Fruit fly (Drosophila melanogaster) whole organism, embryonic: ENCODE data around the gene Tim9b.

Experiments used
- Abd-B ChIP-seq: fragments of 200-800 bp; sonication (Bioruptor generic); optimal IDR thresholded peaks from 2 replicates; lab custom pipeline; 2018; ENCODE audit warnings: missing biosample characterization, mild to moderate bottlenecking, missing genetic modification characterization, moderate library complexity
- Aef1 ChIP-seq: fragments of 200-800 bp; sonication (Bioruptor generic); IDR thresholded peaks from 3 replicates; pipeline ENCODE4 v1.3.6; 2022; ENCODE audit warnings: missing biosample characterization, missing genetic modification characterization
- CG10147 ChIP-seq: fragments of 200-800 bp; sonication (Bioruptor generic); optimal IDR thresholded peaks from 2 replicates; lab custom pipeline; 2019; ENCODE audit warnings: missing biosample characterization, mild to moderate bottlenecking, missing genetic modification characterization, moderate library complexity
- CG10274 ChIP-seq: fragments of 200-800 bp; sonication (Bioruptor generic); optimal IDR thresholded peaks from 3 replicates; lab custom pipeline; 2017; ENCODE audit warnings: missing biosample characterization, mild to moderate bottlenecking, missing genetic modification characterization
- CG10321 ChIP-seq: fragments of 200-800 bp; sonication (Bioruptor generic); IDR thresholded peaks from 2 replicates; pipeline ENCODE4 v1.3.6; 2022; ENCODE audit warnings: missing biosample characterization, missing genetic modification characterization
- CG12744 ChIP-seq: fragments of 200-800 bp; sonication (Bioruptor generic); optimal IDR thresholded peaks from 2 replicates; lab custom pipeline; 2016; ENCODE audit warnings: missing biosample characterization, missing genetic modification characterization
- CG12769 ChIP-seq: fragments of 200-800 bp; sonication (Bioruptor generic); optimal IDR thresholded peaks from 2 replicates; lab custom pipeline; 2019; ENCODE audit warnings: missing biosample characterization, mild to moderate bottlenecking, missing genetic modification characterization, moderate library complexity
- CG14860 ChIP-seq: fragments of 200-800 bp; sonication (Bioruptor generic); IDR thresholded peaks from 3 replicates; pipeline ENCODE4 v1.3.6; 2022; ENCODE audit warnings: missing biosample characterization, missing genetic modification characterization; ENCODE audit not compliant: partially characterized antibody
- CG15514 ChIP-seq: fragments of 200-800 bp; sonication (Bioruptor generic); optimal IDR thresholded peaks from 3 replicates; lab custom pipeline; 2017; ENCODE audit warnings: missing biosample characterization, missing genetic modification characterization, mild to moderate bottlenecking, moderate library complexity, missing genetic modification reagents
- CG17802 ChIP-seq: fragments of 200-800 bp; sonication (Bioruptor generic); optimal IDR thresholded peaks from 2 replicates; lab custom pipeline; 2018; ENCODE audit warnings: missing biosample characterization, mild to moderate bottlenecking, missing genetic modification characterization, moderate library complexity
- CG17912 ChIP-seq: fragments of 200-800 bp; sonication (Bioruptor generic); optimal IDR thresholded peaks from 2 replicates; lab custom pipeline; 2018; ENCODE audit warnings: missing biosample characterization, mild to moderate bottlenecking, missing genetic modification characterization
- CG18011 ChIP-seq: fragments of 200-800 bp; sonication (Bioruptor generic); optimal IDR thresholded peaks from 2 replicates; lab custom pipeline; 2017; ENCODE audit warnings: missing biosample characterization, missing genetic modification characterization, mild to moderate bottlenecking, moderate library complexity, missing genotype
- CG1832 ChIP-seq: fragments of 200-800 bp; sonication (Bioruptor generic); optimal IDR thresholded peaks from 2 replicates; lab custom pipeline; 2017; ENCODE audit warnings: missing biosample characterization, mild to moderate bottlenecking, missing genetic modification characterization, inconsistent platforms
- CG2889 ChIP-seq: fragments of 200-800 bp; sonication (Bioruptor generic); IDR thresholded peaks from 3 replicates; pipeline ENCODE4 v1.3.6; 2022; ENCODE audit warnings: missing biosample characterization, missing genetic modification characterization
- CG34376 ChIP-seq: fragments of 200-800 bp; sonication (Bioruptor generic); optimal IDR thresholded peaks from 2 replicates; lab custom pipeline; 2018; ENCODE audit warnings: missing biosample characterization, mild to moderate bottlenecking, missing genetic modification characterization
- CG42726 ChIP-seq: fragments of 200-800 bp; sonication (Bioruptor generic); IDR thresholded peaks from 2 replicates; pipeline ENCODE4 v1.3.6; 2022; ENCODE audit warnings: missing biosample characterization, missing genetic modification characterization; ENCODE audit not compliant: partially characterized antibody
- CG43689 ChIP-seq: fragments of 200-800 bp; sonication (Bioruptor generic); IDR thresholded peaks from 2 replicates; pipeline ENCODE4 v1.3.6; 2022; ENCODE audit warnings: missing biosample characterization, missing genetic modification characterization
- CG4424 ChIP-seq: fragments of 200-800 bp; sonication (Bioruptor generic); optimal IDR thresholded peaks from 3 replicates; lab custom pipeline; 2016; ENCODE audit warnings: missing biosample characterization, missing genetic modification characterization
- CG4730 ChIP-seq: fragments of 200-800 bp; sonication (Bioruptor generic); IDR thresholded peaks from 2 replicates; pipeline ENCODE4 v1.3.6; 2022; ENCODE audit warnings: missing biosample characterization, missing genetic modification characterization
- CG7271 ChIP-seq: fragments of 200-800 bp; sonication (Bioruptor generic); optimal IDR thresholded peaks from 2 replicates; lab custom pipeline; 2018; ENCODE audit warnings: missing biosample characterization, mild to moderate bottlenecking, missing genetic modification characterization, moderate library complexity
- CG7372 ChIP-seq: fragments of 200-800 bp; sonication (Bioruptor generic); IDR thresholded peaks from 2 replicates; pipeline ENCODE4 v1.3.6; 2022; ENCODE audit warnings: missing biosample characterization, missing genetic modification characterization
- CG8388 ChIP-seq: fragments of 200-800 bp; sonication (Bioruptor generic); optimal IDR thresholded peaks from 2 replicates; lab custom pipeline; 2019; ENCODE audit warnings: missing biosample characterization, mild to moderate bottlenecking, missing genetic modification characterization, moderate library complexity
- CHES-1-like ChIP-seq: fragments of 200-800 bp; sonication (Bioruptor generic); optimal IDR thresholded peaks from 2 replicates; lab custom pipeline; 2016; ENCODE audit warnings: missing biosample characterization, missing genetic modification characterization
- Chrac-16 ChIP-seq: fragments of 200-800 bp; sonication (Bioruptor generic); optimal IDR thresholded peaks from 3 replicates; lab custom pipeline; 2016; ENCODE audit warnings: missing biosample characterization, missing genetic modification characterization
- Dip2 ChIP-seq: fragments of 200-800 bp; sonication (Bioruptor generic); IDR thresholded peaks from 2 replicates; pipeline ENCODE4 v1.3.6; 2022; ENCODE audit warnings: missing biosample characterization, missing genetic modification characterization
- GATAe ChIP-seq: fragments of 200-800 bp; sonication (Bioruptor generic); conservative IDR thresholded peaks from 2 replicates; pipeline ENCODE4 v1.3.6; 2022; ENCODE audit warnings: missing biosample characterization, missing genetic modification characterization
- HmgZ ChIP-seq: fragments of 200-800 bp; sonication (Bioruptor generic); optimal IDR thresholded peaks from 2 replicates; lab custom pipeline; 2018; ENCODE audit warnings: missing biosample characterization, mild to moderate bottlenecking, missing genetic modification characterization
- Hr78 ChIP-seq, 2 experiments: fragments of 200-800 bp in 1 of 2; fragments of >200 bp in 1 of 2; sonication (Bioruptor generic) in 1 of 2; optimal IDR thresholded peaks; 2 replicates each; lab custom pipeline; 2017 to 2019; ENCODE audit warnings: missing biosample characterization in 2 of 2, missing genetic modification characterization in 2 of 2, mild to moderate bottlenecking in 1 of 2, moderate library complexity in 1 of 2
- Kr ChIP-seq: fragments of 200-800 bp; sonication (Bioruptor generic); optimal IDR thresholded peaks from 2 replicates; lab custom pipeline; 2017; ENCODE audit warnings: missing biosample characterization, mild to moderate bottlenecking, missing genetic modification characterization
- Lpt ChIP-seq: fragments of >200 bp; optimal IDR thresholded peaks from 2 replicates; lab custom pipeline; 2018; ENCODE audit warnings: missing biosample characterization, missing genetic modification characterization
- Max ChIP-seq: fragments of 200-800 bp; sonication (Bioruptor generic); optimal IDR thresholded peaks from 2 replicates; lab custom pipeline; 2016; ENCODE audit warnings: missing biosample characterization, mild to moderate bottlenecking, missing genetic modification characterization
- Ravus ChIP-seq: fragments of 200-800 bp; sonication (Bioruptor generic); IDR thresholded peaks from 2 replicates; pipeline ENCODE4 v1.3.6; 2022; ENCODE audit warnings: missing biosample characterization, missing genetic modification characterization
- Rx ChIP-seq: fragments of 200-800 bp; sonication (Bioruptor generic); IDR thresholded peaks from 2 replicates; pipeline ENCODE4 v1.3.6; 2022; ENCODE audit warnings: missing biosample characterization, missing genetic modification characterization
- ap ChIP-seq: fragments of 200-800 bp; sonication (Bioruptor generic); IDR thresholded peaks from 2 replicates; pipeline ENCODE4 v1.3.6; 2022; ENCODE audit warnings: missing biosample characterization, missing genetic modification characterization
- ash1 ChIP-seq: fragments of 200-800 bp; sonication (Bioruptor generic); optimal IDR thresholded peaks from 2 replicates; lab custom pipeline; 2018; ENCODE audit warnings: missing biosample characterization, mild to moderate bottlenecking, missing genetic modification characterization
- ato ChIP-seq: fragments of 200-800 bp; sonication (Bioruptor generic); IDR thresholded peaks from 2 replicates; pipeline ENCODE4 v1.3.6; 2022; ENCODE audit warnings: missing biosample characterization, missing genetic modification characterization; ENCODE audit not compliant: partially characterized antibody
- croc ChIP-seq: fragments of 200-800 bp; sonication (Bioruptor generic); conservative IDR thresholded peaks from 3 replicates; pipeline ENCODE4 v1.3.6; 2022; ENCODE audit warnings: missing biosample characterization, missing genetic modification characterization
- da ChIP-seq: fragments of 200-800 bp; sonication (Bioruptor generic); optimal IDR thresholded peaks from 2 replicates; lab custom pipeline; 2016; ENCODE audit warnings: missing biosample characterization, missing genetic modification characterization
- dimm ChIP-seq: fragments of 200-800 bp; sonication (Bioruptor generic); IDR thresholded peaks from 2 replicates; pipeline ENCODE4 v1.3.6; 2022; ENCODE audit warnings: missing biosample characterization, missing genetic modification characterization
- ewg ChIP-seq: fragments of 200-800 bp; sonication (Bioruptor generic); optimal IDR thresholded peaks from 3 replicates; lab custom pipeline; 2017; ENCODE audit warnings: mild to moderate bottlenecking, missing biosample characterization, missing genetic modification reagents, missing genetic modification characterization
- gcm2 ChIP-seq: fragments of 200-800 bp; sonication (Bioruptor generic); optimal IDR thresholded peaks from 2 replicates; lab custom pipeline; 2016; ENCODE audit warnings: missing biosample characterization, missing genetic modification characterization
- hbn ChIP-seq: fragments of 200-800 bp; sonication (Bioruptor generic); IDR thresholded peaks from 2 replicates; pipeline ENCODE4 v1.3.6; 2022; ENCODE audit warnings: missing biosample characterization, missing genetic modification characterization; ENCODE audit not compliant: partially characterized antibody
- jumu ChIP-seq: fragments of 200-800 bp; sonication (Bioruptor generic); optimal IDR thresholded peaks from 3 replicates; lab custom pipeline; 2016; ENCODE audit warnings: missing biosample characterization, missing genetic modification characterization
- pzg ChIP-seq: fragments of 200-800 bp; sonication (Bioruptor generic); optimal IDR thresholded peaks from 3 replicates; lab custom pipeline; 2018; ENCODE audit warnings: missing biosample characterization, mild to moderate bottlenecking, missing genetic modification characterization, moderate library complexity
- row ChIP-seq: fragments of 200-800 bp; sonication (Bioruptor generic); IDR thresholded peaks from 3 replicates; pipeline ENCODE4 v1.3.6; 2022; ENCODE audit warnings: missing biosample characterization, missing genetic modification characterization
- tna ChIP-seq: fragments of 200-800 bp; sonication (Bioruptor generic); IDR thresholded peaks from 2 replicates; pipeline ENCODE4 v1.3.6; 2022; ENCODE audit warnings: missing biosample characterization, missing genetic modification characterization; ENCODE audit not compliant: partially characterized antibody
- twi ChIP-seq: fragments of 200-800 bp; optimal IDR thresholded peaks from 2 replicates; lab custom pipeline; 2019; ENCODE audit warnings: missing biosample characterization, mild to moderate bottlenecking, missing genetic modification characterization, moderate library complexity
- wek ChIP-seq: fragments of 200-800 bp; sonication (Bioruptor generic); optimal IDR thresholded peaks from 3 replicates; lab custom pipeline; 2018; ENCODE audit warnings: missing biosample characterization, mild to moderate bottlenecking, missing genetic modification characterization, moderate library complexity
- zf30C ChIP-seq: fragments of 200-800 bp; sonication (Bioruptor generic); optimal IDR thresholded peaks from 3 replicates; lab custom pipeline; 2018; ENCODE audit warnings: missing biosample characterization, mild to moderate bottlenecking, missing genetic modification characterization
- zfh1 ChIP-seq: fragments of 200-800 bp; sonication (Bioruptor generic); IDR thresholded peaks from 3 replicates; pipeline ENCODE4 v1.3.6; 2022; ENCODE audit warnings: missing biosample characterization, missing genetic modification characterization

Tim9b gene

dm6 chrX:19603953-19604352, 14.4 kb downstream of the Tim9b start (continued):
- TF ChIP-seq CG42726 (GFP tag; lab: Robert Waterston, UW) (no peak), CG12769 (peak; percentile 94), Max (GFP tag; lab: Kevin White, UChicago) (peak; percentile 52), CG7372 (GFP tag; lab: Robert Waterston, UW) (peak; percentile 59), twi (tag; lab: Kevin White, UChicago) (no peak), HmgZ (tag; lab: Kevin White, UChicago) (peak; percentile 76), GATAe (GFP tag; lab: Robert Waterston, UW) (no peak), CG8388 (GFP tag; lab: Kevin White, UChicago) (peak; percentile 56), da (GFP tag; lab: Kevin White, UChicago) (no peak), ash1 (GFP tag; lab: Kevin White, UChicago) (no peak), Abd-B (peak; percentile 70), CG4730 (GFP tag; lab: Robert Waterston, UW) (peak; percentile 62), Kr (GFP tag; lab: Kevin White, UChicago) (no peak), wek (GFP tag; lab: Kevin White, UChicago) (no peak), Hr78 (GFP tag; optimal IDR thresholded peaks at IDR 0.05; lab: Kevin White, UChicago) (no peak), CG14860 (no peak), CG12744 (GFP tag; lab: Kevin White, UChicago) (peak; percentile 42), ap (GFP tag; lab: Robert Waterston, UW) (peak; percentile 58), zf30C (peak; percentile 27), ewg (GFP tag; lab: Kevin White, UChicago) (peak; percentile 48), Aef1 (GFP tag; lab: Robert Waterston, UW) (peak; percentile 77), CG1832 (GFP tag; lab: Kevin White, UChicago) (no peak), CG15514 (GFP tag; lab: Kevin White, UChicago) (peak; percentile 58), CG7271 (tag; lab: Kevin White, UChicago) (peak; percentile 7), CHES-1-like (GFP tag; lab: Kevin White, UChicago) (peak; percentile 44), gcm2 (GFP tag; lab: Kevin White, UChicago) (no peak), Chrac-16 (GFP tag; lab: Kevin White, UChicago) (peak; percentile 63), CG2889 (GFP tag; lab: Robert Waterston, UW) (peak; percentile 73), pzg (GFP tag; lab: Kevin White, UChicago) (no peak), CG34376 (GFP tag; lab: Kevin White, UChicago) (peak; percentile 86), Dip2 (GFP tag; lab: Robert Waterston, UW) (no peak), hbn (no peak), Rx (GFP tag; lab: Robert Waterston, UW) (peak; percentile 71), CG18011 (GFP tag; lab: Kevin White, UChicago) (peak; percentile 26), Lpt (no peak), CG10321 (GFP tag; lab: Robert Waterston, UW) (no peak), row (GFP tag; lab: Robert Waterston, UW) (peak; percentile 88), croc (GFP tag; lab: Robert Waterston, UW) (peak; percentile 36; the same call in 1 of the 3 replicates), CG17912 (GFP tag; lab: Kevin White, UChicago) (no peak), ato (GFP tag; lab: Robert Waterston, UW) (no peak), jumu (GFP tag; lab: Kevin White, UChicago) (peak; percentile 55), CG17802 (tag; lab: Kevin White, UChicago) (peak; percentile 5), Ravus (GFP tag; lab: Robert Waterston, UW) (peak; percentile 55), CG4424 (GFP tag; lab: Kevin White, UChicago) (peak; percentile 77), tna (GFP tag; lab: Robert Waterston, UW) (no peak), CG43689 (GFP tag; lab: Robert Waterston, UW) (no peak), CG10274 (GFP tag; lab: Kevin White, UChicago) (peak; percentile 43), zfh1 (GFP tag; lab: Robert Waterston, UW) (peak; percentile 71), dimm (peak; percentile 36; the same call in 1 of the 2 replicates), CG10147 (GFP tag; lab: Kevin White, UChicago) (peak; percentile 60)
